Fruit fly (Drosophila melanogaster) whole organism, adult: ENCODE data around the gene cno.

ENCODE experiments used
- CG11617 ChIP-seq: fragments of 200-800 bp; sonication (Bioruptor generic); optimal IDR thresholded peaks from 2 replicates; lab custom pipeline; 2017; ENCODE audit warnings: mild to moderate bottlenecking, missing biosample characterization, missing genetic modification reagents, missing genetic modification characterization
- CG12768 ChIP-seq: fragments of 200-800 bp; sonication (Bioruptor generic); optimal IDR thresholded peaks from 2 replicates; lab custom pipeline; 2017; ENCODE audit warnings: missing biosample characterization, missing genetic modification characterization, mild to moderate bottlenecking, moderate library complexity, missing genetic modification reagents
- CG14711 ChIP-seq: fragments of 200-800 bp; sonication (Bioruptor generic); optimal IDR thresholded peaks from 2 replicates; lab custom pipeline; 2018; ENCODE audit warnings: missing biosample characterization, mild to moderate bottlenecking, missing genetic modification characterization, moderate library complexity
- CG1620 ChIP-seq: fragments of 200-800 bp; sonication (Bioruptor generic); optimal IDR thresholded peaks from 2 replicates; lab custom pipeline; 2016; ENCODE audit warnings: missing biosample characterization, missing genetic modification characterization
- CG33017 ChIP-seq: fragments of 200-800 bp; sonication (Bioruptor generic); optimal IDR thresholded peaks from 2 replicates; lab custom pipeline; 2018; ENCODE audit warnings: missing biosample characterization, mild to moderate bottlenecking, missing genetic modification characterization, moderate library complexity
- CG5204 ChIP-seq: fragments of 200-800 bp; sonication (Bioruptor generic); optimal IDR thresholded peaks from 2 replicates; lab custom pipeline; 2016; ENCODE audit warnings: missing biosample characterization, missing genetic modification characterization
- CG7045 ChIP-seq: fragments of 200-800 bp; sonication (Bioruptor generic); optimal IDR thresholded peaks from 2 replicates; lab custom pipeline; 2017; ENCODE audit warnings: missing biosample characterization, mild to moderate bottlenecking, missing genetic modification characterization
- CG7101 ChIP-seq: fragments of 200-800 bp; sonication (Bioruptor generic); optimal IDR thresholded peaks from 2 replicates; lab custom pipeline; 2018; ENCODE audit warnings: missing biosample characterization, mild to moderate bottlenecking, missing genetic modification characterization, moderate library complexity
- Clk ChIP-seq: fragments of 200-800 bp; sonication (Bioruptor generic); optimal IDR thresholded peaks from 2 replicates; lab custom pipeline; 2017; ENCODE audit warnings: missing biosample characterization, missing genetic modification characterization
- Crg-1 ChIP-seq: fragments of 200-800 bp; sonication (Bioruptor generic); optimal IDR thresholded peaks from 2 replicates; lab custom pipeline; 2016; ENCODE audit warnings: missing biosample characterization, missing genetic modification characterization
- Hr96 ChIP-seq: fragments of 200-800 bp; sonication (Bioruptor generic); optimal IDR thresholded peaks from 2 replicates; lab custom pipeline; 2016; ENCODE audit warnings: missing biosample characterization, missing genetic modification characterization
- Mnt ChIP-seq: fragments of 200-800 bp; sonication (Bioruptor generic); optimal IDR thresholded peaks from 2 replicates; lab custom pipeline; 2016; ENCODE audit warnings: missing biosample characterization, mild to moderate bottlenecking, missing genetic modification characterization
- bab1 ChIP-seq: fragments of 200-800 bp; sonication (Bioruptor generic); optimal IDR thresholded peaks from 3 replicates; lab custom pipeline; 2019; ENCODE audit warnings: missing biosample characterization, mild to moderate bottlenecking, missing genetic modification characterization, moderate library complexity
- cic ChIP-seq: fragments of 200-800 bp; sonication (Bioruptor generic); optimal IDR thresholded peaks from 2 replicates; lab custom pipeline; 2017; ENCODE audit warnings: missing biosample characterization, mild to moderate bottlenecking, missing genetic modification characterization, moderate library complexity
- cnc ChIP-seq, 2 experiments: fragments of >200 bp; optimal IDR thresholded peaks; 2 replicates each; lab custom pipeline; 2017
- kay ChIP-seq: fragments of 200-800 bp; sonication (Bioruptor generic); peaks from one replicate; lab custom pipeline; 2016; ENCODE audit warnings: missing biosample characterization, missing genetic modification characterization, borderline replicate concordance
- ovo ChIP-seq: fragments of 200-800 bp; sonication (Bioruptor generic); optimal IDR thresholded peaks from 2 replicates; lab custom pipeline; 2016; ENCODE audit warnings: missing biosample characterization, missing genetic modification characterization
- pad ChIP-seq: fragments of 200-800 bp; sonication (Bioruptor generic); optimal IDR thresholded peaks from 3 replicates; lab custom pipeline; 2017; ENCODE audit warnings: missing biosample characterization, missing genetic modification characterization, mild to moderate bottlenecking, moderate library complexity, missing genetic modification reagents
- tj ChIP-seq: fragments of 200-800 bp; sonication (Bioruptor generic); optimal IDR thresholded peaks from 3 replicates; lab custom pipeline; 2017; ENCODE audit warnings: missing biosample characterization, mild to moderate bottlenecking, missing genetic modification characterization, moderate library complexity
- toe ChIP-seq: fragments of 200-800 bp; sonication (Bioruptor generic); optimal IDR thresholded peaks from 2 replicates; lab custom pipeline; 2016; ENCODE audit warnings: missing biosample characterization, missing genetic modification characterization

The cno gene

dm6 chr3R:5213309-5213708 lies 3.9 kb downstream of the cno start:
- TF ChIP-seq tj (GFP tag; lab: Kevin White, UChicago) (peak; percentile 31), cic (GFP tag; lab: Kevin White, UChicago) (no peak)

- no peak for TF ChIP-seq CG14711
- TF ChIP-seq ovo (GFP tag; lab: Kevin White, UChicago): no peak
- TF ChIP-seq CG7045 (GFP tag; lab: Kevin White, UChicago): no peak
- TF ChIP-seq Crg-1: no peak
- no peak for TF ChIP-seq cic (GFP tag; lab: Kevin White, UChicago)
- no peak for TF ChIP-seq bab1 (GFP tag; lab: Kevin White, UChicago)
- no peak for TF ChIP-seq pad (GFP tag; lab: Kevin White, UChicago)
- no peak for TF ChIP-seq Hr96 (GFP tag; lab: Kevin White, UChicago)
- TF ChIP-seq CG33017 (tag; lab: Kevin White, UChicago): no peak
- no peak for TF ChIP-seq CG7101 (tag; lab: Kevin White, UChicago)
Observed at dm6 chr3R:5212759-5213053, 4.5 kb downstream of the cno start.

dm6 chr3R:5211901-5212758 lies 5.1 kb downstream of the cno start:
- TF ChIP-seq Mnt: no peak
- no peak for TF ChIP-seq pad (GFP tag; lab: Kevin White, UChicago)
- no peak for TF ChIP-seq CG1620 (GFP tag; lab: Kevin White, UChicago)
- no peak for TF ChIP-seq CG7101 (tag; lab: Kevin White, UChicago)
- no peak for TF ChIP-seq CG7045 (GFP tag; lab: Kevin White, UChicago)
- no peak for TF ChIP-seq Clk (GFP tag; lab: Kevin White, UChicago)

dm6 chr3R:5211401-5211800 lies 5.9 kb downstream of the cno start:
- TF ChIP-seq tj (GFP tag; lab: Kevin White, UChicago): no peak
- TF ChIP-seq cnc (optimal IDR thresholded peaks at IDR 0.05; lab: Kevin White, UChicago): no peak
- TF ChIP-seq ovo (GFP tag; lab: Kevin White, UChicago): no peak
- no peak for TF ChIP-seq CG11617
- TF ChIP-seq Crg-1: no peak
- TF ChIP-seq CG5204 (GFP tag; lab: Kevin White, UChicago): no peak
- no peak for TF ChIP-seq kay (GFP tag; lab: Kevin White, UChicago)
- no peak for TF ChIP-seq toe (GFP tag; lab: Kevin White, UChicago)

- peak; percentile 74 for TF ChIP-seq CG7101 (tag; lab: Kevin White, UChicago)
- TF ChIP-seq CG14711: peak; percentile 72
- TF ChIP-seq Clk (GFP tag; lab: Kevin White, UChicago): peak; percentile 14
- TF ChIP-seq CG7045 (GFP tag; lab: Kevin White, UChicago): peak; percentile 83
- TF ChIP-seq CG1620 (GFP tag; lab: Kevin White, UChicago): no peak
- no peak for TF ChIP-seq kay (GFP tag; lab: Kevin White, UChicago)
- no peak for TF ChIP-seq cnc (optimal IDR thresholded peaks at IDR 0.05; lab: Kevin White, UChicago)
- peak; percentile 41 for TF ChIP-seq toe (GFP tag; lab: Kevin White, UChicago)
- TF ChIP-seq tj (GFP tag; lab: Kevin White, UChicago): peak; percentile 2
- TF ChIP-seq Hr96 (GFP tag; lab: Kevin White, UChicago): peak; percentile 28
- TF ChIP-seq ovo (GFP tag; lab: Kevin White, UChicago): no peak
- TF ChIP-seq Crg-1: peak; percentile 44
- peak; percentile 27 for TF ChIP-seq pad (GFP tag; lab: Kevin White, UChicago)
- peak; percentile 58 for TF ChIP-seq bab1 (GFP tag; lab: Kevin White, UChicago)
- TF ChIP-seq CG33017 (tag; lab: Kevin White, UChicago): peak; percentile 90
- TF ChIP-seq Mnt: peak; percentile 12
- TF ChIP-seq CG5204 (GFP tag; lab: Kevin White, UChicago): peak; percentile 67
- TF ChIP-seq CG11617: peak; percentile 2
- peak; percentile 54 for TF ChIP-seq cic (GFP tag; lab: Kevin White, UChicago)
- TF ChIP-seq CG12768 (GFP tag; lab: Kevin White, UChicago): peak; percentile 86
Observed at dm6 chr3R:5209481-5209880, 7.8 kb downstream of the cno start.

- TF ChIP-seq pad (GFP tag; lab: Kevin White, UChicago): no peak
- TF ChIP-seq Crg-1: no peak
- no peak for TF ChIP-seq CG1620 (GFP tag; lab: Kevin White, UChicago)
- TF ChIP-seq kay (GFP tag; lab: Kevin White, UChicago): no peak
- no peak for TF ChIP-seq CG14711
Observed at dm6 chr3R:5208115-5208365, 9.2 kb downstream of the cno start.

- TF ChIP-seq pad (GFP tag; lab: Kevin White, UChicago) (no peak), Clk (GFP tag; lab: Kevin White, UChicago) (no peak), bab1 (GFP tag; lab: Kevin White, UChicago) (no peak), cic (GFP tag; lab: Kevin White, UChicago) (no peak), ovo (GFP tag; lab: Kevin White, UChicago) (no peak), CG7101 (tag; lab: Kevin White, UChicago) (no peak), CG12768 (GFP tag; lab: Kevin White, UChicago) (no peak), CG11617 (no peak), tj (GFP tag; lab: Kevin White, UChicago) (no peak), toe (GFP tag; lab: Kevin White, UChicago) (no peak), CG5204 (GFP tag; lab: Kevin White, UChicago) (no peak), CG7045 (GFP tag; lab: Kevin White, UChicago) (no peak), cnc (optimal IDR thresholded peaks at IDR 0.05; lab: Kevin White, UChicago) (no peak), CG14711 (no peak), CG1620 (GFP tag; lab: Kevin White, UChicago) (no peak), Crg-1 (no peak), Hr96 (GFP tag; lab: Kevin White, UChicago) (no peak)
Observed at dm6 chr3R:5207277-5208114, 9.8 kb downstream of the cno start.
